Fruit fly (Drosophila melanogaster): ENCODE measurements around the gene Lsp2.
A peak's percentile ranks its signal among the peaks of the same experiment; 100 is the strongest.

The Lsp2 gene

DNA sequence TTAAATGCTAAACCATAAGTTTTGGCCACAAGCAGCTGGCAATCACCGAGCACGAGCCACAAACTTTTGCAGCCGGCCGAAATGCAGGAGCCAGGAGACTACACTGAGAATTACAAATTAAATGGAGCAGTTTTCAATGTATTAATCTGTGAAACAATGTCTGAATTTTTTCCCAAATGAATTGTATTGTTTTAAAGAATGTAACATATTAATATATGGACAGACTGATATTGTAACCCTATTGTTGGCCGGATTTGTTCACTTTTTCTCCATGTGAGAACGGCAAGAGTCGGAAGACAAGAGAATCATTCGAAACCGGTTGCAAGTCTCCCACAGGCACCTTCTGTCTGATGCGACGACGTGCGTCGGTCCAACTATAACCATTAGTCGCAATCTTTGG lies 14.1 kb upstream of the Lsp2 start (continued):
- TF ChIP-seq CG11902 (GFP tag; optimal IDR thresholded peaks at IDR 0.05) (peak; percentile 81), CG6792 (GFP tag; optimal IDR thresholded peaks at IDR 0.05) (peak; percentile 91), Sox102F (GFP tag; optimal IDR thresholded peaks at IDR 0.05) (peak; percentile 96), net (GFP tag; optimal IDR thresholded peaks at IDR 0.05) (peak; percentile 81), CG6808 (GFP tag; optimal IDR thresholded peaks at IDR 0.05) (peak; percentile 81), vri (GFP tag; optimal IDR thresholded peaks at IDR 0.05) (peak; percentile 89), CG10669 (GFP tag; optimal IDR thresholded peaks at IDR 0.05) (peak; percentile 86), Sox15 (GFP tag; optimal IDR thresholded peaks at IDR 0.05) (peak; percentile 69), fkh (GFP tag; optimal IDR thresholded peaks at IDR 0.05) (no peak), cyc (GFP tag; optimal IDR thresholded peaks at IDR 0.05) (peak; percentile 93), lz (GFP tag; optimal IDR thresholded peaks at IDR 0.05) (peak; percentile 91), CG6854 (GFP tag; optimal IDR thresholded peaks at IDR 0.05) (peak; percentile 88), fd85E (GFP tag; optimal IDR thresholded peaks at IDR 0.05) (peak; percentile 61), Eip75B (GFP tag; optimal IDR thresholded peaks at IDR 0.05) (peak; percentile 89), CG1621 (tag; optimal IDR thresholded peaks at IDR 0.05) (peak; percentile 89), ss (GFP tag; optimal IDR thresholded peaks at IDR 0.05) (peak; percentile 89 to 90), Smox (GFP tag; optimal IDR thresholded peaks at IDR 0.05) (peak; percentile 92), CG8119 (GFP tag; IDR thresholded peaks at IDR 0.05) (peak; percentile 79; the same call in 2 of the 3 replicates), eg (GFP tag; IDR thresholded peaks at IDR 0.05) (peak; percentile 75), CG32006 (GFP tag; optimal IDR thresholded peaks at IDR 0.05) (peak; percentile 72), Hr4 (GFP tag; optimal IDR thresholded peaks at IDR 0.05) (peak; percentile 50), Ets21C (GFP tag; optimal IDR thresholded peaks at IDR 0.05) (peak; percentile 85), Sox14 (GFP tag; optimal IDR thresholded peaks at IDR 0.05) (peak; percentile 93), CG3919 (GFP tag; optimal IDR thresholded peaks at IDR 0.05) (peak; percentile 92), Ets96B (tag; optimal IDR thresholded peaks at IDR 0.05) (peak; percentile 87)

DNA sequence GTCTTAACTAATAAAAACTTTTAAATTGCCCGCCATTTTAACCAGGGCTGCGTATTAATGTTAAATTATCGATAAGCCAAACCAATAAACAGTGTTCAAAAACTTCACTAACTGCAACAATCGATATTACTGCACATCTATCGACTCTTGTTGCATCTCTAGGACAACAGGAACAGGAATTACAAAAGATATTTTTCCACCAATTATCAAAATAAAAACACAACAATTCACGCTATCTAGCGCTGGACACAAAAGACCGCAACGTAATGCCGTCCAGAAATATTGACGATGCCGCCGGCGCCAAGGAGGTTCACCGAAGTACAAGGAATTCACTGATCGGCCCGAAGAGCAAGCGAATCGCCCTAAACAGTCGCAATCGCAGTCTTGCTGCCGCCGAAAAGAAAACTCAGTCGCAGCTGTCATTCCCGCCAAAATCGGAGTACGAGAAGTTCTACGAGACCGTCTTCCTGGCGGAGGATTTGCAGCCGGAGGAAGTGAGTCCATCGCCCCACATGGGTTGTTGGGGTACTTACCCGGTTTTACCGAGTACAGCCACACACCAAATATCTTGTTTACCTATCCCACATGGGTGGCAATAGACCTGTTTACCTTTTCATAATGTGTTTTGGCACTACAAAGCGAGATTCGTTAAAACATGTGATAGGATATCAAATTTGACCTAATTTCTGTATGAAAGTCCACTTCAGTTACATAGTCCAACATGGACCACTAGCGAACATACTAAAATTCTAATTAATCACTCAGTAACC lies 13.0 kb upstream of the Lsp2 start, which contains the start of gene vers:
Gene vers (plus strand): TSS at position 136 of the 770 bp plus-strand sequence.
- TF ChIP-seq CG3032 (tag; optimal IDR thresholded peaks at IDR 0.05) (peak; percentile 12), CG16779 (tag; optimal IDR thresholded peaks at IDR 0.05) (no peak), topi (GFP tag; optimal IDR thresholded peaks at IDR 0.05) (peak; percentile 8), cyc (GFP tag; optimal IDR thresholded peaks at IDR 0.05) (peak; percentile 22), fkh (GFP tag; optimal IDR thresholded peaks at IDR 0.05) (peak; percentile 70), Eip78C (GFP tag) (peak; percentile 21), lz (GFP tag; optimal IDR thresholded peaks at IDR 0.05) (peak; percentile 24), Hr38 (GFP tag; optimal IDR thresholded peaks at IDR 0.05) (no peak)

DNA sequence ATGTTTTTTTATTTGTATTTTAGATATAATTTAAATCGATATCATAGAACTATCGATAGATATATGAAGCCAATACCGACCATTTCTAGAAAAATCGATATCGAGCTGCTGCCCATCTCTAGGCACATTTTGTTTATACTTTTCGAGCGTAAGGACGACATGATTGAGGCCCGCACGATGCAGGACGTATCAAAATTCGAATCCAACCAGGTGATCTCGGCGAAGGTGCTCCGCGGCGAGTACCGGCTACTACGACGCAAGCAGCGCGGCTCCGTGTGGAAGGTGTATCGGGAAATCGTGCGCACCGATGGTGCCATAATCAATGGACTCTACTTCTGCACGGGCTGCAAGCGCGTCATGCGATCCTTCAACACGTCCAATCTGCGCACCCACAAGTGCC lies 11.0 kb upstream of the Lsp2 start, which contains the start of gene ssp:
Gene ssp (plus strand): TSS at position 102 of the 400 bp plus-strand sequence.
- TF ChIP-seq CG6276 (GFP tag; optimal IDR thresholded peaks at IDR 0.05): no peak
- TF ChIP-seq Eip78C (GFP tag): peak; percentile 46
- no peak for TF ChIP-seq ss (GFP tag; optimal IDR thresholded peaks at IDR 0.05)
- TF ChIP-seq esn (GFP tag; optimal IDR thresholded peaks at IDR 0.05): peak; percentile 17
- TF ChIP-seq CG7368 (GFP tag; optimal IDR thresholded peaks at IDR 0.05): no peak
- TF ChIP-seq fkh (GFP tag; optimal IDR thresholded peaks at IDR 0.05): peak; percentile 26

DNA sequence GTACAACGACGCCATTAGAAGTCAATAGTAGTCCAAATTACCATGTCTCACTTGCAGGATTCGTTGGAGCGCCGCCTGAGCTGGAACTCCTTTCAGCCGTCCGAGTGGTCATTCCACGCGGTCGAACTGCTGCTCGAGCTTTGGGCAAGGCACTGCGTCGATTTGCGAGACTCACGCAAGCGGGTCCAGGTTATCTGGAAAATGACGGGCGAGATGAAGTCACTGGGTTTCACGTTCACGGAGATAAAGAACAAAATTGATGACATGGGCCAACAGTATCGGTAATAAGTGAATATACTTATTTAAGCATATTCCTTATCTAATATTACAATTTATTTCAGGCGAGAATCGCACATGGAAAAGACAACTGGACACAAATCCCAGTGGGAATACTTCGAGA lies 10.6 kb upstream of the Lsp2 start:
- no peak for TF ChIP-seq CG6808 (GFP tag; optimal IDR thresholded peaks at IDR 0.05)
- peak; percentile 97 for TF ChIP-seq svp (GFP tag)

Data from whole organism, prepupa.